Worm (Caenorhabditis elegans) whole organism, L2 larva: ENCODE results near the gene zim-3.

ENCODE experiments used
- C34F6.9 ChIP-seq: fragments of 150-350 bp; optimal IDR thresholded peaks from 2 replicates; lab custom pipeline; 2014; ENCODE audit warnings: missing biosample characterization, missing genetic modification characterization
- F13H6.1 ChIP-seq: sonication (generic microtip); optimal IDR thresholded peaks from 2 replicates; lab custom pipeline; 2016; ENCODE audit warnings: missing genetic modification characterization, missing compliant biosample characterization
- R02D3.7 ChIP-seq: fragments of 150-350 bp; optimal IDR thresholded peaks from 2 replicates; lab custom pipeline; 2014; ENCODE audit warnings: missing biosample characterization, missing genetic modification characterization
- Y55F3AM.14 ChIP-seq: fragments of 200-800 bp; sonication (Bioruptor generic); optimal IDR thresholded peaks from 2 replicates; lab custom pipeline; 2018; ENCODE audit warnings: mild to moderate bottlenecking, missing genetic modification characterization, missing compliant biosample characterization
- ZK546.5 ChIP-seq: sonication (generic microtip); optimal IDR thresholded peaks from 2 replicates; lab custom pipeline; 2017; ENCODE audit warnings: missing biosample characterization, missing genetic modification characterization
- alr-1 ChIP-seq: fragments of 150-350 bp; optimal IDR thresholded peaks from 2 replicates; lab custom pipeline; 2014; ENCODE audit warnings: missing biosample characterization, missing genetic modification characterization
- aly-2 ChIP-seq: fragments of 150-350 bp; optimal IDR thresholded peaks from 2 replicates; lab custom pipeline; 2014; ENCODE audit warnings: missing biosample characterization, missing genetic modification characterization
- ama-1 ChIP-seq: fragments of 150-350 bp; optimal IDR thresholded peaks from 2 replicates; lab custom pipeline; 2018; ENCODE audit warnings: inconsistent platforms
- blmp-1 ChIP-seq: sonication (generic microtip); optimal IDR thresholded peaks from 2 replicates; lab custom pipeline; 2017; ENCODE audit warnings: missing genetic modification characterization, mild to moderate bottlenecking, missing compliant biosample characterization, antibody characterized with exemption, moderate library complexity; ENCODE audit not compliant: insufficient read depth
- ceh-16 ChIP-seq: fragments of 150-350 bp; optimal IDR thresholded peaks from 2 replicates; lab custom pipeline; 2014; ENCODE audit warnings: missing biosample characterization, missing genetic modification characterization
- egl-27 ChIP-seq: sonication (generic microtip); optimal IDR thresholded peaks from 3 replicates; lab custom pipeline; 2017; ENCODE audit warnings: missing biosample characterization, missing genetic modification reagents, missing genetic modification characterization
- elt-1 ChIP-seq: fragments of 150-350 bp; optimal IDR thresholded peaks from 2 replicates; lab custom pipeline; 2014; ENCODE audit warnings: missing biosample characterization, missing genetic modification characterization
- fos-1 ChIP-seq: fragments of 150-350 bp; optimal IDR thresholded peaks from 2 replicates; lab custom pipeline; 2014; ENCODE audit warnings: missing biosample characterization, missing genetic modification characterization
- lin-11 ChIP-seq: fragments of 150-350 bp; sonication (generic microtip); optimal IDR thresholded peaks from 2 replicates; lab custom pipeline; 2014; ENCODE audit warnings: missing biosample characterization, missing genetic modification characterization, inconsistent platforms, mixed read lengths
- lin-39 ChIP-seq: fragments of 150-350 bp; optimal IDR thresholded peaks from 2 replicates; lab custom pipeline; 2014; ENCODE audit warnings: missing biosample characterization, missing genetic modification reagents, missing genetic modification characterization
- lsy-2 ChIP-seq, 2 experiments: fragments of 150-350 bp in 1 of 2; sonication (generic microtip) in 1 of 2; optimal IDR thresholded peaks; 2 replicates each; lab custom pipeline; 2014 to 2017; ENCODE audit warnings: missing biosample characterization in 2 of 2, missing genetic modification characterization in 2 of 2
- mab-5 ChIP-seq: fragments of 150-350 bp; optimal IDR thresholded peaks from 2 replicates; lab custom pipeline; 2014; ENCODE audit warnings: missing biosample characterization, missing genetic modification characterization
- mbf-1 ChIP-seq: sonication (generic microtip); optimal IDR thresholded peaks from 2 replicates; lab custom pipeline; 2017; ENCODE audit warnings: missing biosample characterization, missing genetic modification characterization
- mdl-1 ChIP-seq, 2 experiments: fragments of 150-350 bp in 1 of 2; sonication (generic microtip) in 1 of 2; optimal IDR thresholded peaks; 2 replicates each; lab custom pipeline; 2017; ENCODE audit warnings: missing biosample characterization in 2 of 2, missing genetic modification characterization in 2 of 2
- nhr-12 ChIP-seq: fragments of 150-350 bp; optimal IDR thresholded peaks from 2 replicates; lab custom pipeline; 2014; ENCODE audit warnings: missing biosample characterization, missing genetic modification characterization
- nhr-129 ChIP-seq: fragments of 150-350 bp; optimal IDR thresholded peaks from 2 replicates; lab custom pipeline; 2014; ENCODE audit warnings: missing biosample characterization, missing genetic modification characterization
- nhr-237 ChIP-seq: fragments of 150-350 bp; optimal IDR thresholded peaks from 2 replicates; lab custom pipeline; 2014; ENCODE audit warnings: missing biosample characterization, missing genetic modification characterization
- nhr-25 ChIP-seq: fragments of 150-350 bp; sonication (generic microtip); optimal IDR thresholded peaks from 3 replicates; lab custom pipeline; 2014; ENCODE audit warnings: missing biosample characterization, missing genetic modification characterization
- nhr-77 ChIP-seq: fragments of 150-350 bp; optimal IDR thresholded peaks from 2 replicates; lab custom pipeline; 2014; ENCODE audit warnings: missing biosample characterization, missing genetic modification characterization
- peb-1 ChIP-seq: fragments of 150-350 bp; optimal IDR thresholded peaks from 2 replicates; lab custom pipeline; 2014; ENCODE audit warnings: missing biosample characterization, missing genetic modification characterization
- sem-4 ChIP-seq: fragments of 150-350 bp; optimal IDR thresholded peaks from 2 replicates; lab custom pipeline; 2014; ENCODE audit warnings: missing biosample characterization, missing genetic modification reagents, missing genetic modification characterization
- skn-1 ChIP-seq: sonication (generic microtip); optimal IDR thresholded peaks from 2 replicates; lab custom pipeline; 2017; ENCODE audit warnings: missing biosample characterization, missing genetic modification characterization
- sma-9 ChIP-seq, 2 experiments: fragments of 150-350 bp in 1 of 2; sonication (generic microtip) in 1 of 2; optimal IDR thresholded peaks; 2 replicates each; lab custom pipeline; 2014 to 2016; ENCODE audit warnings: missing genetic modification characterization in 2 of 2, mild to moderate bottlenecking in 1 of 2, missing biosample characterization in 1 of 2, missing compliant biosample characterization in 1 of 2, missing genetic modification reagents in 1 of 2, moderate library complexity in 1 of 2
- snpc-4 ChIP-seq: fragments of 150-350 bp; optimal IDR thresholded peaks from 2 replicates; lab custom pipeline; 2014; ENCODE audit warnings: missing biosample characterization, missing genetic modification characterization
- unc-39 ChIP-seq: fragments of 150-350 bp; optimal IDR thresholded peaks from 2 replicates; lab custom pipeline; 2014; ENCODE audit warnings: missing biosample characterization, missing genetic modification characterization
- unc-55 ChIP-seq: fragments of 150-350 bp; sonication (generic microtip); optimal IDR thresholded peaks from 3 replicates; lab custom pipeline; 2014; ENCODE audit warnings: missing biosample characterization, missing genetic modification reagents, missing genetic modification characterization
- unc-62 ChIP-seq: fragments of 150-350 bp; optimal IDR thresholded peaks from 2 replicates; lab custom pipeline; 2014; ENCODE audit warnings: missing biosample characterization, missing genetic modification reagents, missing genetic modification characterization
- zag-1 ChIP-seq: fragments of 150-350 bp; optimal IDR thresholded peaks from 2 replicates; lab custom pipeline; 2014; ENCODE audit warnings: missing biosample characterization, missing genetic modification characterization
- ztf-1 ChIP-seq: fragments of 200-800 bp; sonication (Bioruptor generic); conservative IDR thresholded peaks from 2 replicates; pipeline ENCODE4 v1.3.6; 2022; ENCODE audit warnings: missing genetic modification characterization, missing compliant biosample characterization
- ztf-4 ChIP-seq: fragments of 150-350 bp; optimal IDR thresholded peaks from 2 replicates; lab custom pipeline; 2014; ENCODE audit warnings: missing biosample characterization, missing genetic modification characterization

Gene zim-3

DNA sequence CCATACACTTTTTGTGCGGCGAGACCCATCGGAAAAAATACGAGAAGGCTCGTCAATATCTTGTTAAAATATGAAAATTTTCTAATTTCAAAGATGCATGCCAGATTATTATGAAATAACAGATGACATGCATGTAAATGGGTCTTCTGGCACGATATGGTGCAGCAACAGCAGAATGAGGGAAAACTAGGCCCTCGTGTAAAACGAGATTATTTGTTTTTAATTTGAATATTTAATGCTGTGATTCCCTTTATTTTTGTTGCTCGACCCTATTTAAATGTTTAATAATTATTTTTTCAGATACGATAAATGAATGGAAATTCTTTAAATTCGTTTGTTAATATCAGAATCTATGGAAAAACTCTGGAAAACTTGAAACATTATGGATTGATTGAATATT, 3.1 kb downstream of the zim-3 start, which contains the start of gene him-8:
Gene him-8 (plus strand): TSS at position 301 of the 400 bp plus-strand sequence.
- TF ChIP-seq elt-1: no peak
- no peak for TF ChIP-seq mdl-1 (tag; optimal IDR thresholded peaks at IDR 0.05; lab: Kevin White, UChicago)
- no peak for TF ChIP-seq unc-39
- TF ChIP-seq ceh-16 (tag; lab: Kevin White, UChicago): no peak
- TF ChIP-seq C34F6.9: no peak
- peak; percentile 5 for TF ChIP-seq unc-55 (GFP tag; lab: Kevin White, UChicago)
- TF ChIP-seq, all 48 proteins: peak for 1

DNA sequence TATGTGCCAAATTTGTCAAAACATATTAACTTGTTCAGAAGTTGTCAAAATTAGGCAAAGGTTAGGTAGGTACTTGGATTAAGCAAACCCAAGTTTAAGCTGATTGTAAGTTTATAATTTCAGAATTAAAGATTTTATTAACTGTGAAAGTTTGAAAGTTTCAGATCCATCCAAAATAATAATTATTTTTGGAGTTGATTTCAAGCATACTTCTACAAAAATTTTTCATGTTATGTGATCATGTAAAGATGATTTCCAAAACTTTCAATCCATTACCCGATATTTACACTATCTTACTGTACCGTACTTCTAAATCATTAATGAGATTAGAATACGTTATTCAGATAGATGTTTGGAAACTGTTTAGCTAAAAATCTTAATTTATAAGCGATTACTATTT, 6.1 kb downstream of the zim-3 start:
- no peak for TF ChIP-seq nhr-25
- TF ChIP-seq Y55F3AM.14 (GFP tag; lab: Kevin White, UChicago): no peak
- TF ChIP-seq sma-9 (GFP tag; optimal IDR thresholded peaks at IDR 0.05; lab: Kevin White, UChicago): no peak
- no peak for TF ChIP-seq sma-9 (tag; optimal IDR thresholded peaks at IDR 0.05; lab: Kevin White, UChicago)
- no peak for TF ChIP-seq lin-39 (tag; lab: Kevin White, UChicago)
- no peak for TF ChIP-seq aly-2 (tag; lab: Kevin White, UChicago)
- no peak for TF ChIP-seq R02D3.7
- TF ChIP-seq nhr-77: no peak
- TF ChIP-seq ceh-16 (tag; lab: Kevin White, UChicago): no peak
- TF ChIP-seq lin-11 (tag; lab: Kevin White, UChicago): no peak

DNA sequence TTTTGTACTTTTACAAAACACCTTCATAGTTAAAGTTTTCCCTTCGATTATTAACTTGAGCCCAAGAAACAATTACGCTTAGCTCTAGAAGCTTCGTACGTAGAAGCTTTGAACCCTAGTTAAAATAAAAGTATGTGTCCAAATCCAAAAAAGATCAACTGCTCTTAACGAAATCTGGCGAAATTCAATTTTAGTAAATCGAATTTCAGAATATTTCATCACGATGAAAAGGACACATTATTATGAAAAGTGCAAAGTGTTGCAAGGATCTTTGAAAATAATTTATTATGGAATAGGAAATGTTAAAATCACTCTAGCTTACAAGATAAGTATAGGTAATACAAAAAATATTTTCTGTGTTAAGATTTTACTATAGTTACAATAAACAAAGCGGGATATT, 6.8 kb downstream of the zim-3 start:
- no peak for TF ChIP-seq sem-4
- no peak for TF ChIP-seq nhr-12 (tag; lab: Kevin White, UChicago)
- no peak for TF ChIP-seq peb-1 (tag; lab: Kevin White, UChicago)
- no peak for TF ChIP-seq alr-1 (tag; lab: Kevin White, UChicago)
- no peak for TF ChIP-seq ztf-1
- TF ChIP-seq ZK546.5 (tag; lab: Kevin White, UChicago): no peak
- TF ChIP-seq fos-1: no peak
- TF ChIP-seq R02D3.7: no peak
- no peak for TF ChIP-seq nhr-25
- TF ChIP-seq skn-1: no peak
- no peak for TF ChIP-seq ama-1
- TF ChIP-seq ceh-16 (tag; lab: Kevin White, UChicago): no peak
- TF ChIP-seq F13H6.1 (tag; lab: Kevin White, UChicago): no peak
- TF ChIP-seq lsy-2 (tag; optimal IDR thresholded peaks at IDR 0.05; lab: Kevin White, UChicago): no peak
- TF ChIP-seq unc-39: no peak
- TF ChIP-seq mab-5 (tag; lab: Kevin White, UChicago): no peak
- TF ChIP-seq lin-39 (tag; lab: Kevin White, UChicago): no peak
- TF ChIP-seq snpc-4 (tag; lab: Kevin White, UChicago): no peak
- TF ChIP-seq ztf-4: no peak

DNA sequence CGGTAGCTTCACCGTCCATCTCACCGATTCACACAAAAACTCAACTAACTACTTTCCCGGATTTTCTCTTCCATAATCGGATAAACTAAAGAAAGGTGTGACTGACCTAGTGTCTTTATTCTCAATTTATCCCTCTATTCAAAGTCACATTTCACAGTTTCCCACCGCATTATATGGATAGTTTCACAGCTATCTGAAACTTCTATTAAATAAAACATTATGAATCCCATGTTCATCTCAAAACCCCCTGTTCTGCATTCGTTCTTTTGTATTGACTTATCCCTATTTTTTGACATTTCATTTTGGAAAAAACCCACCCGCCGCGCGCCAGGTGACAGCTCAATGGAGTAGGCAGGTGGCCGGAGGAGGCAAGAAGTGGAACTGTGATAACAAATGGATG, 9.3 kb downstream of the zim-3 start:
- no peak for TF ChIP-seq nhr-129 (tag; lab: Kevin White, UChicago)
- TF ChIP-seq ztf-1: no peak
- TF ChIP-seq ama-1: no peak
- TF ChIP-seq fos-1: no peak
- TF ChIP-seq nhr-237: no peak
- no peak for TF ChIP-seq F13H6.1 (tag; lab: Kevin White, UChicago)
- no peak for TF ChIP-seq ZK546.5 (tag; lab: Kevin White, UChicago)
- TF ChIP-seq sma-9 (GFP tag; optimal IDR thresholded peaks at IDR 0.05; lab: Kevin White, UChicago): no peak
- TF ChIP-seq sma-9 (tag; optimal IDR thresholded peaks at IDR 0.05; lab: Kevin White, UChicago): no peak
- no peak for TF ChIP-seq mdl-1 (tag; optimal IDR thresholded peaks at IDR 0.05; lab: Kevin White, UChicago)
- no peak for TF ChIP-seq unc-62 (GFP tag; lab: Kevin White, UChicago)
- TF ChIP-seq nhr-77: no peak
- no peak for TF ChIP-seq zag-1 (tag; lab: Kevin White, UChicago)
- TF ChIP-seq mbf-1 (tag; lab: Kevin White, UChicago): no peak
- TF ChIP-seq lin-11 (tag; lab: Kevin White, UChicago): no peak
- no peak for TF ChIP-seq egl-27 (tag; lab: Kevin White, UChicago)
- TF ChIP-seq blmp-1 (tag; lab: Kevin White, UChicago): no peak
- TF ChIP-seq, all 48 proteins: peak for 0

DNA sequence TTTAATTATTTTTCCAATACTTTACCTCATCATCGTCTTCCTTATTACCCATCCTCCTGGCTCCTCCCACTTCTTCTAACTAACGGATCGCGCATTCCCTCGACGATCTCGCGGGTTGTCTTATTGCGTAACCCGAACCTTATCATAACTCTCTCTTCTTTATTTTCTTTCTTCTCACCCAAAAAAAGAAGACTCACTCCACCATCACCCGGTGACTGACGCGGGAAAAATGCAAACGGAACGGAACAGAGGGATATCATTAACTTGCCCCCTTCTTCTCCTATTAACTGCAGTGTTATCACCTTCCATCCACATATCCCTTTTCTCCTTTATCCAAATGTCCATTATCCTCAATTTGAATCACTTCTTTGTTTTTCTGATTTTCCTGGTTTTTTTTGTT, 11.6 kb downstream of the zim-3 start:
- TF ChIP-seq fos-1 (peak; percentile 4), sma-9 (GFP tag; optimal IDR thresholded peaks at IDR 0.05; lab: Kevin White, UChicago) (no peak), sma-9 (tag; optimal IDR thresholded peaks at IDR 0.05; lab: Kevin White, UChicago) (no peak), ZK546.5 (tag; lab: Kevin White, UChicago) (no peak)
